Fruit fly (Drosophila melanogaster) whole organism, adult: ENCODE data around the gene ATP6AP2.

Source experiments
- CG11617 ChIP-seq: fragments of 200-800 bp; sonication (Bioruptor generic); optimal IDR thresholded peaks from 2 replicates; lab custom pipeline; 2017; ENCODE audit warnings: mild to moderate bottlenecking, missing biosample characterization, missing genetic modification reagents, missing genetic modification characterization
- CG12768 ChIP-seq: fragments of 200-800 bp; sonication (Bioruptor generic); optimal IDR thresholded peaks from 2 replicates; lab custom pipeline; 2017; ENCODE audit warnings: missing biosample characterization, missing genetic modification characterization, mild to moderate bottlenecking, moderate library complexity, missing genetic modification reagents
- CG14711 ChIP-seq: fragments of 200-800 bp; sonication (Bioruptor generic); optimal IDR thresholded peaks from 2 replicates; lab custom pipeline; 2018; ENCODE audit warnings: missing biosample characterization, mild to moderate bottlenecking, missing genetic modification characterization, moderate library complexity
- CG1620 ChIP-seq: fragments of 200-800 bp; sonication (Bioruptor generic); optimal IDR thresholded peaks from 2 replicates; lab custom pipeline; 2016; ENCODE audit warnings: missing biosample characterization, missing genetic modification characterization
- CG33017 ChIP-seq: fragments of 200-800 bp; sonication (Bioruptor generic); optimal IDR thresholded peaks from 2 replicates; lab custom pipeline; 2018; ENCODE audit warnings: missing biosample characterization, mild to moderate bottlenecking, missing genetic modification characterization, moderate library complexity
- CG5204 ChIP-seq: fragments of 200-800 bp; sonication (Bioruptor generic); optimal IDR thresholded peaks from 2 replicates; lab custom pipeline; 2016; ENCODE audit warnings: missing biosample characterization, missing genetic modification characterization
- CG7045 ChIP-seq: fragments of 200-800 bp; sonication (Bioruptor generic); optimal IDR thresholded peaks from 2 replicates; lab custom pipeline; 2017; ENCODE audit warnings: missing biosample characterization, mild to moderate bottlenecking, missing genetic modification characterization
- CG7101 ChIP-seq: fragments of 200-800 bp; sonication (Bioruptor generic); optimal IDR thresholded peaks from 2 replicates; lab custom pipeline; 2018; ENCODE audit warnings: missing biosample characterization, mild to moderate bottlenecking, missing genetic modification characterization, moderate library complexity
- Clk ChIP-seq: fragments of 200-800 bp; sonication (Bioruptor generic); optimal IDR thresholded peaks from 2 replicates; lab custom pipeline; 2017; ENCODE audit warnings: missing biosample characterization, missing genetic modification characterization
- Crg-1 ChIP-seq: fragments of 200-800 bp; sonication (Bioruptor generic); optimal IDR thresholded peaks from 2 replicates; lab custom pipeline; 2016; ENCODE audit warnings: missing biosample characterization, missing genetic modification characterization
- Hr96 ChIP-seq: fragments of 200-800 bp; sonication (Bioruptor generic); optimal IDR thresholded peaks from 2 replicates; lab custom pipeline; 2016; ENCODE audit warnings: missing biosample characterization, missing genetic modification characterization
- Mnt ChIP-seq: fragments of 200-800 bp; sonication (Bioruptor generic); optimal IDR thresholded peaks from 2 replicates; lab custom pipeline; 2016; ENCODE audit warnings: missing biosample characterization, mild to moderate bottlenecking, missing genetic modification characterization
- bab1 ChIP-seq: fragments of 200-800 bp; sonication (Bioruptor generic); optimal IDR thresholded peaks from 3 replicates; lab custom pipeline; 2019; ENCODE audit warnings: missing biosample characterization, mild to moderate bottlenecking, missing genetic modification characterization, moderate library complexity
- cic ChIP-seq: fragments of 200-800 bp; sonication (Bioruptor generic); optimal IDR thresholded peaks from 2 replicates; lab custom pipeline; 2017; ENCODE audit warnings: missing biosample characterization, mild to moderate bottlenecking, missing genetic modification characterization, moderate library complexity
- cnc ChIP-seq, 2 experiments: fragments of >200 bp; optimal IDR thresholded peaks; 2 replicates each; lab custom pipeline; 2017
- kay ChIP-seq: fragments of 200-800 bp; sonication (Bioruptor generic); peaks from one replicate; lab custom pipeline; 2016; ENCODE audit warnings: missing biosample characterization, missing genetic modification characterization, borderline replicate concordance
- ovo ChIP-seq: fragments of 200-800 bp; sonication (Bioruptor generic); optimal IDR thresholded peaks from 2 replicates; lab custom pipeline; 2016; ENCODE audit warnings: missing biosample characterization, missing genetic modification characterization
- pad ChIP-seq: fragments of 200-800 bp; sonication (Bioruptor generic); optimal IDR thresholded peaks from 3 replicates; lab custom pipeline; 2017; ENCODE audit warnings: missing biosample characterization, missing genetic modification characterization, mild to moderate bottlenecking, moderate library complexity, missing genetic modification reagents
- tj ChIP-seq: fragments of 200-800 bp; sonication (Bioruptor generic); optimal IDR thresholded peaks from 3 replicates; lab custom pipeline; 2017; ENCODE audit warnings: missing biosample characterization, mild to moderate bottlenecking, missing genetic modification characterization, moderate library complexity
- toe ChIP-seq: fragments of 200-800 bp; sonication (Bioruptor generic); optimal IDR thresholded peaks from 2 replicates; lab custom pipeline; 2016; ENCODE audit warnings: missing biosample characterization, missing genetic modification characterization

ATP6AP2 gene

DNA sequence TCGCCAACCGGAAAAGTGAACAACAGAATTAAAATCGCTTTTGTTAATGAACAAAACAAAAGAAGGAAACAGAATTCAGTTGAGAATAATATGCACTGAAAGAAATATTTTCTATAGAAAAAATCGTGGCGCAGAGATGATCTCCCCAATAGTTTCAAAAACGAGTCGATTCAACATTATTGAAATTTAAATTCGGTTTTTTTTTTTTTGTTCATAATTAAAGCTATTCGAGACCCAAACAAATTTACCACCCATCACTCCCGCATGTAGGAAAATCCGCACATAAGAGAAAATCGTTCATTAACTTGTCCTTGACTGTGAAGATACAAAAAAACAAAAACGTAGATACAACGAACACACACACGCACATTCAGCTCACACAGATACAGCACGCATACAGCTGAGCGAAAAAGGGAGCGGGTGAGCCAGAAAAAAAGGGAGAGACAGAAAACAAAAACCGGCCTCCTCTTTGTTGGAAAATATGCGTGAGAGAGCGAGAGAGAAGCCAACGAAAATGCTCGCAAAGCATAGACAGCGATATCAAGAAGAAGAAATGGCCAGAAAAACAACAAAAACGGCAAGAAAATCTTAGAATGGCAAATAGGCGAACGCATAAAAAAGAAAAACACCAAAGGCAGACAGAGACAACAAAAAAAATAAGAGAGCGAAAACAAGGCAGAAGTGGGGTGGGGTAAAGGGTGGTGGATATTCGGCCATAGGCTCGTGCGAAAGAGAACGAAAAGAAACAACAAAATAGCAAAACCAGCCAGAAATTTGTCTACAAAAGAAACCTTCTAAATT is 40.2 kb upstream of the ATP6AP2 start:
- TF ChIP-seq CG7101 (tag; lab: Kevin White, UChicago) (no peak), CG11617 (GFP tag; lab: Kevin White, UChicago) (no peak), bab1 (GFP tag; lab: Kevin White, UChicago) (no peak), CG12768 (GFP tag; lab: Kevin White, UChicago) (no peak), kay (GFP tag; lab: Kevin White, UChicago) (no peak), pad (GFP tag; lab: Kevin White, UChicago) (no peak), cic (no peak), Hr96 (GFP tag; lab: Kevin White, UChicago) (no peak)

DNA sequence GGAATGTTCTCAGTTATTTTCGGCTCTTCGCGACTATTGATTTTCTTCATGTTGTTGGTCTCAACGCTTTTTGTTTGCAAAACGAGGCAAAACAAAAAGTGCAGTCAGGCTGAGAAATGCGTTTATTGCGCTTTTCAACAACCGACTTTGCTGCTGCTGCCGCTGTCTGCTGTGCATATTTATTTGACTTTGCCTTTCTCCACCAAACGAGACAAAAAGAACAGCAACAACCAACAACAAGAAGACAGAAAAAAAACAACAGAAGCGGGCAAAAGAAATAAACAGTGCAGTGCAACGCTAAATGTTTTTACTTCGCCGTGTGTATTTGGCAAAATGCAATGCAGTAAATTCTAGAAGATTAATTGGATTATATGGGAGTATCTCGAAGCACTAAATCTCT is 38.1 kb upstream of the ATP6AP2 start:
- no peak for TF ChIP-seq pad (GFP tag; lab: Kevin White, UChicago)
- peak; percentile 71 for TF ChIP-seq tj (GFP tag; lab: Kevin White, UChicago)
- no peak for TF ChIP-seq cic

DNA sequence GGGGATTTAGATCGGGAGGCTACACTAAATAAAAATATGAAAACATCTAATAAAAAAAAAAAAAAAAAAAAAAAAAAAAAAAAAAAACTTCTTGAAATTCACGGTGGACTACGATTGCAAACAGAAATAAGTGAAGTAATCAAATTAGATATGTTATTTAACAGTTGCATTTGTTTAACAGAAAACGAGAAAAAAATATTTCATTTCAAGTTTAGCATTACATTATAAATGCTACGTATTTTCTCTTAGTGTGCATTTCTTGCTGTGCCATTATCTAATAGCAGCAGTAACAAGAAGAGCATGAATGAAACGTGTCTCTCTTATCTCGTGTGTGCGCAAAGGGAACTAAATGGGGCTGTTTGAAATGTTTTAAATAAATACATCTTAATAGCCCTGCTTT is 35.6 kb upstream of the ATP6AP2 start:
- TF ChIP-seq tj (GFP tag; lab: Kevin White, UChicago): peak; percentile 3
- TF ChIP-seq cic: no peak
- peak; percentile 26 for TF ChIP-seq CG5204 (GFP tag; lab: Kevin White, UChicago)
- TF ChIP-seq CG14711: peak; percentile 26
- no peak for TF ChIP-seq CG7101 (tag; lab: Kevin White, UChicago)
- TF ChIP-seq Clk (GFP tag; lab: Kevin White, UChicago): no peak

DNA sequence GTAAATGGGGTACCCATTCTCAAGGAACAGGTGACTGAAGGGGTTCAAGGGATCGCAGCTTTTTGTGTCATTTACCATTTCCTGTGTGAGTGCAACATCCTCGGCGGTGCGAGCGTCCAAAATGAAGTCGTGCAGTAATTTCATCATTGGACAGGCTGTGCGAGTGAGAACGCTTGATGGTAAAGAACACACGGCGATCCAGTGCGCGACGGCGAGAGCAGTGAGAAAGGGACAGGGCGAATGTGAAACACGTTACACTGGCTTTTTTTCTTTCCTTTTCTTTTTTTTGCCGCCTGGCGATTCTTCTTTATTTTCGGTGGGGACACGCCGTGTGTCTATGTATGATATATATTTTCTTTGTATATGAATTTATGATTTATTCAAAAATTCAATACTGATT is 34.3 kb upstream of the ATP6AP2 start:
- TF ChIP-seq kay (GFP tag; lab: Kevin White, UChicago): no peak
- no peak for TF ChIP-seq CG14711
- TF ChIP-seq tj (GFP tag; lab: Kevin White, UChicago): no peak
- no peak for TF ChIP-seq CG12768 (GFP tag; lab: Kevin White, UChicago)
- no peak for TF ChIP-seq Hr96 (GFP tag; lab: Kevin White, UChicago)
- no peak for TF ChIP-seq cic
- no peak for TF ChIP-seq CG7045 (GFP tag; lab: Kevin White, UChicago)
- TF ChIP-seq cnc (optimal IDR thresholded peaks at IDR 0.05; lab: Kevin White, UChicago): no peak
- no peak for TF ChIP-seq CG11617 (GFP tag; lab: Kevin White, UChicago)
- TF ChIP-seq CG5204 (GFP tag; lab: Kevin White, UChicago): no peak
- no peak for TF ChIP-seq pad (GFP tag; lab: Kevin White, UChicago)
- no peak for TF ChIP-seq CG7101 (tag; lab: Kevin White, UChicago)
- no peak for TF ChIP-seq toe
- TF ChIP-seq Crg-1: no peak

DNA sequence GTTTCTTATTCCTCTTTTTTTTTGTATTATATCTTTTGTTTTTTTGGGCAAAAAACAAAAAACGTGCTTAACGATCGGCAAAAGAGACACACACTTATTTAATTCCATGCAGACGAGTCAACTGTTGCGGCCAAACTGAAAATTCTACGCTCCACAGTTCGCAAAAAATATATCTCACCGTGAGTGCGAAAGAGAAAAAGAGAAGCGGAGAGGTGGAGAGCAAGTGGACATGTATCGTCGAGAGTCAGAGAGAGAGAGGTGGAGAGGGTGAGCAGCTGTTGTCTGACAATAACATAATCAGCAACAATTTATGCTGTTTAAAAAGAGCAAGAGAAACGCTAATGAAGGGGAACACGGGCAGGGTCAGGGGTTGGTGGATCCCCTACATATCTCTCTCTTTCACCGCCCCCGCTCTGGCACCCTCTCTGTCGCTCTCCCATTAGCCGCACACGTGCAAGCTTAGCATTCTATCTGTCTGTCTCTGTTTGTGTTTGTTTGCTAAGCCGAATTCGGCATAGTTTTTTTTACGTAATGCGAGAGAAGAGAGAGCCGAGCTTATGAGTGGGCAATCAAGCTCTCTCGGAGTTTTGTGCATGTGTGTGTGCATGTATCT is 33.6 kb upstream of the ATP6AP2 start:
- TF ChIP-seq tj (GFP tag; lab: Kevin White, UChicago) (peak; percentile 87), pad (GFP tag; lab: Kevin White, UChicago) (peak; percentile 99), CG33017 (tag; lab: Kevin White, UChicago) (no peak), kay (GFP tag; lab: Kevin White, UChicago) (no peak), CG7045 (GFP tag; lab: Kevin White, UChicago) (no peak), Mnt (GFP tag; lab: Kevin White, UChicago) (peak; percentile 79)

DNA sequence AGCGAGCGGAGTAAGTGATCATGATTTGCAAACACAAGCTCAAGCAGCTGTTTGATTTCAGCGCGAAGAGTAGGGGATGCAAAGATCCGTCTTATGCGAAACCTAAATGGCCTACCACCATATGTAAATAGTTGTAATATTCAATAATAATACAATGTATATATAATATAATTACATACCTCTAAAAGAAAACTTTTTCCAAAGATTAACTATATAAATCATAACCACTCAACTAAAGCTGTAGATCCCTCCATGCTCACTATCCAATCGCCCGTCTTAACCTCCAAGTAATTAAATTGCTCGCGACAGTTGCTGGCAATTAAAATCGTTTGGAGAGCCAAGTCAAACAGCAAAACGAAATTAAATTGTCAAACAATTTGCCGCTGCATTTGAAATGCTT is 33.1 kb upstream of the ATP6AP2 start:
- TF ChIP-seq Clk (GFP tag; lab: Kevin White, UChicago) (no peak), Mnt (GFP tag; lab: Kevin White, UChicago) (no peak), cic (no peak), tj (GFP tag; lab: Kevin White, UChicago) (no peak), kay (GFP tag; lab: Kevin White, UChicago) (no peak), CG7045 (GFP tag; lab: Kevin White, UChicago) (peak; percentile 63), Hr96 (GFP tag; lab: Kevin White, UChicago) (no peak), CG12768 (GFP tag; lab: Kevin White, UChicago) (peak; percentile 37), CG1620 (no peak), cnc (optimal IDR thresholded peaks at IDR 0.05; lab: Kevin White, UChicago) (no peak), pad (GFP tag; lab: Kevin White, UChicago) (no peak), CG33017 (tag; lab: Kevin White, UChicago) (peak; percentile 87), CG11617 (GFP tag; lab: Kevin White, UChicago) (peak; percentile 38), bab1 (GFP tag; lab: Kevin White, UChicago) (peak; percentile 85), ovo (GFP tag; lab: Kevin White, UChicago) (no peak), Crg-1 (peak; percentile 38), CG7101 (tag; lab: Kevin White, UChicago) (peak; percentile 82), CG14711 (peak; percentile 85), toe (no peak), CG5204 (GFP tag; lab: Kevin White, UChicago) (no peak)
